Fruit fly (Drosophila melanogaster): ENCODE results near the gene CG12995.

The CG12995 gene

dm6 chrX:17202498-17203162 lies 7.2 kb downstream of the CG12995 start, which contains the start of the genes TTLL1A and CG5070:
Gene TTLL1A (minus strand): TSS chrX:17202598.
Gene CG5070 (plus strand): TSS chrX:17203112.
- TF ChIP-seq Dfd (GFP tag; optimal IDR thresholded peaks at IDR 0.05) (no peak), h (GFP tag; optimal IDR thresholded peaks at IDR 0.05) (no peak)

dm6 chrX:17188167-17188566 lies 21.6 kb downstream of the CG12995 start:
- no peak for TF ChIP-seq Jra (GFP tag; optimal IDR thresholded peaks at IDR 0.05)
- TF ChIP-seq Abd-B (GFP tag; optimal IDR thresholded peaks at IDR 0.05): no peak
- no peak for TF ChIP-seq Dfd (GFP tag; optimal IDR thresholded peaks at IDR 0.05)
- no peak for TF ChIP-seq Hr78 (GFP tag; optimal IDR thresholded peaks at IDR 0.05)
- no peak for TF ChIP-seq usp (GFP tag; optimal IDR thresholded peaks at IDR 0.05)
- TF ChIP-seq HLH106 (tag; optimal IDR thresholded peaks at IDR 0.05): peak; percentile 25
- TF ChIP-seq dl (GFP tag; optimal IDR thresholded peaks at IDR 0.05; ENCODE audit: insufficient read depth in 1 of 2, partially characterized antibody in 2 of 2): no peak
- no peak for TF ChIP-seq OdsH (GFP tag; optimal IDR thresholded peaks at IDR 0.05)

- TF ChIP-seq h (GFP tag; optimal IDR thresholded peaks at IDR 0.05): peak; percentile 16
- no peak for TF ChIP-seq CG32264 (GFP tag; optimal IDR thresholded peaks at IDR 0.05)
- no peak for TF ChIP-seq lola (GFP tag; optimal IDR thresholded peaks at IDR 0.05)
- no peak for TF ChIP-seq sage (GFP tag; optimal IDR thresholded peaks at IDR 0.05)
- TF ChIP-seq Abd-B (GFP tag; optimal IDR thresholded peaks at IDR 0.05): no peak
- no peak for TF ChIP-seq woc (GFP tag; optimal IDR thresholded peaks at IDR 0.05)
- TF ChIP-seq sv (GFP tag; optimal IDR thresholded peaks at IDR 0.05): no peak
- no peak for TF ChIP-seq CrebA (GFP tag; optimal IDR thresholded peaks at IDR 0.05; ENCODE audit: borderline replicate concordance)
- TF ChIP-seq jim (GFP tag; optimal IDR thresholded peaks at IDR 0.05): no peak
- peak; percentile 20 for TF ChIP-seq OdsH (GFP tag; optimal IDR thresholded peaks at IDR 0.05)
- TF ChIP-seq N (GFP tag; optimal IDR thresholded peaks at IDR 0.05): no peak
- TF ChIP-seq psq (GFP tag; optimal IDR thresholded peaks at IDR 0.05): peak; percentile 36
- TF ChIP-seq rgr (GFP tag; optimal IDR thresholded peaks at IDR 0.05): peak; percentile 32
- no peak for TF ChIP-seq Dif (GFP tag; optimal IDR thresholded peaks at IDR 0.05; ENCODE audit: partially characterized antibody)
Observed at dm6 chrX:17187495-17187894, 22.3 kb downstream of the CG12995 start.

dm6 chrX:17186432-17186831 lies 23.4 kb downstream of the CG12995 start:
- TF ChIP-seq Hr78 (GFP tag; optimal IDR thresholded peaks at IDR 0.05) (no peak), tai (GFP tag; optimal IDR thresholded peaks at IDR 0.05) (no peak), foxo (GFP tag; optimal IDR thresholded peaks at IDR 0.05) (no peak), Dfd (GFP tag; optimal IDR thresholded peaks at IDR 0.05) (no peak), Dif (GFP tag; optimal IDR thresholded peaks at IDR 0.05; ENCODE audit: partially characterized antibody) (no peak), N (GFP tag; optimal IDR thresholded peaks at IDR 0.05) (no peak), dsf (GFP tag; optimal IDR thresholded peaks at IDR 0.05; ENCODE audit: borderline replicate concordance) (no peak), CG32264 (GFP tag; optimal IDR thresholded peaks at IDR 0.05) (no peak), HLH106 (tag; optimal IDR thresholded peaks at IDR 0.05) (no peak), fru (GFP tag; optimal IDR thresholded peaks at IDR 0.05) (no peak), br (GFP tag; optimal IDR thresholded peaks at IDR 0.05) (no peak), pan (optimal IDR thresholded peaks at IDR 0.05) (no peak)

- TF ChIP-seq Abd-B (GFP tag; optimal IDR thresholded peaks at IDR 0.05) (no peak), fru (GFP tag; optimal IDR thresholded peaks at IDR 0.05) (no peak), N (GFP tag; optimal IDR thresholded peaks at IDR 0.05) (no peak), Hr83 (GFP tag; optimal IDR thresholded peaks at IDR 0.05; ENCODE audit: poor library complexity, severe bottlenecking) (peak; percentile 61), OdsH (GFP tag; optimal IDR thresholded peaks at IDR 0.05) (no peak), Sp1 (GFP tag; optimal IDR thresholded peaks at IDR 0.05) (no peak), pan (optimal IDR thresholded peaks at IDR 0.05) (no peak)
Observed at dm6 chrX:17183486-17183885, 26.3 kb downstream of the CG12995 start.
